Worm (Caenorhabditis elegans) whole organism, mixed stage, embryonic: ENCODE data around the gene ceh-1.

Experiments
- M03D4.4 ChIP-seq: sonication (generic microtip); optimal IDR thresholded peaks from 2 replicates; lab custom pipeline; 2017; ENCODE audit warnings: mild to moderate bottlenecking, missing genetic modification characterization, missing compliant biosample characterization
- bed-3 ChIP-seq: fragments of 200-800 bp; sonication (Bioruptor generic); optimal IDR thresholded peaks from 3 replicates; lab custom pipeline; 2018; ENCODE audit warnings: mild to moderate bottlenecking, missing genetic modification characterization, moderate library complexity, missing compliant biosample characterization
- blmp-1 ChIP-seq: fragments of 150-350 bp; optimal IDR thresholded peaks from 2 replicates; lab custom pipeline; 2014; ENCODE audit warnings: missing biosample characterization, missing genetic modification characterization
- ceh-39 ChIP-seq: fragments of 150-350 bp; optimal IDR thresholded peaks from 2 replicates; lab custom pipeline; 2014; ENCODE audit warnings: missing biosample characterization, missing genetic modification characterization
- ceh-43 ChIP-seq: fragments of 200-800 bp; sonication (Bioruptor generic); optimal IDR thresholded peaks from 2 replicates; lab custom pipeline; 2018; ENCODE audit warnings: mild to moderate bottlenecking, missing genetic modification characterization, moderate library complexity, missing compliant biosample characterization
- ceh-83 ChIP-seq: fragments of 200-800 bp; sonication (Bioruptor generic); optimal IDR thresholded peaks from 2 replicates; lab custom pipeline; 2018; ENCODE audit warnings: mild to moderate bottlenecking, missing genetic modification characterization, missing compliant biosample characterization
- ces-1 ChIP-seq: fragments of 150-350 bp; optimal IDR thresholded peaks from 2 replicates; lab custom pipeline; 2014; ENCODE audit warnings: missing biosample characterization, missing genetic modification reagents, missing genetic modification characterization
- cnd-1 ChIP-seq: fragments of 200-800 bp; sonication (Bioruptor generic); optimal IDR thresholded peaks from 2 replicates; lab custom pipeline; 2018; ENCODE audit warnings: mild to moderate bottlenecking, missing genetic modification characterization, missing compliant biosample characterization
- drap-1 ChIP-seq: fragments of 200-800 bp; sonication (Bioruptor generic); optimal IDR thresholded peaks from 3 replicates; lab custom pipeline; 2018; ENCODE audit warnings: mild to moderate bottlenecking, missing genetic modification characterization, missing compliant biosample characterization
- elt-1 ChIP-seq: sonication (generic microtip); optimal IDR thresholded peaks from 2 replicates; lab custom pipeline; 2017; ENCODE audit warnings: missing genetic modification characterization, mild to moderate bottlenecking, missing compliant biosample characterization, antibody characterized with exemption, moderate library complexity, borderline replicate concordance; ENCODE audit not compliant: insufficient read depth
- elt-3 ChIP-seq: fragments of 150-350 bp; optimal IDR thresholded peaks from 2 replicates; lab custom pipeline; 2014; ENCODE audit warnings: missing biosample characterization, missing genetic modification characterization
- flh-1 ChIP-seq: fragments of 200-800 bp; sonication (Bioruptor generic); optimal IDR thresholded peaks from 2 replicates; lab custom pipeline; 2018; ENCODE audit warnings: mild to moderate bottlenecking, missing genetic modification characterization, moderate library complexity, missing compliant biosample characterization
- ham-2 ChIP-seq: fragments of 200-800 bp; sonication (Bioruptor generic); optimal IDR thresholded peaks from 2 replicates; lab custom pipeline; 2018; ENCODE audit warnings: mild to moderate bottlenecking, missing genetic modification characterization, missing compliant biosample characterization
- hlh-1 ChIP-seq: fragments of 150-350 bp; optimal IDR thresholded peaks from 2 replicates; lab custom pipeline; 2014; ENCODE audit warnings: missing biosample characterization, missing genetic modification reagents, missing genetic modification characterization
- lin-13 ChIP-seq: fragments of 150-350 bp; optimal IDR thresholded peaks from 2 replicates; lab custom pipeline; 2014; ENCODE audit warnings: missing biosample characterization, missing genetic modification characterization
- lin-32 ChIP-seq: fragments of 200-800 bp; sonication (Bioruptor generic); optimal IDR thresholded peaks from 2 replicates; lab custom pipeline; 2018; ENCODE audit warnings: mild to moderate bottlenecking, missing genetic modification characterization, missing compliant biosample characterization
- lsy-2 ChIP-seq: fragments of 150-350 bp; optimal IDR thresholded peaks from 2 replicates; lab custom pipeline; 2014; ENCODE audit warnings: missing biosample characterization, missing genetic modification characterization
- mab-5 ChIP-seq: fragments of 150-350 bp; optimal IDR thresholded peaks from 2 replicates; lab custom pipeline; 2014; ENCODE audit warnings: missing biosample characterization, missing genetic modification characterization
- mep-1 ChIP-seq: fragments of 150-350 bp; optimal IDR thresholded peaks from 2 replicates; lab custom pipeline; 2017; ENCODE audit warnings: missing biosample characterization, missing genetic modification reagents, missing genetic modification characterization, inconsistent platforms
- mls-2 ChIP-seq: sonication (generic microtip); optimal IDR thresholded peaks from 2 replicates; lab custom pipeline; 2016; ENCODE audit warnings: mild to moderate bottlenecking, missing genetic modification characterization, moderate library complexity, missing compliant biosample characterization
- nhr-12 ChIP-seq: fragments of 150-350 bp; optimal IDR thresholded peaks from 2 replicates; lab custom pipeline; 2014; ENCODE audit warnings: missing biosample characterization, missing genetic modification characterization
- nhr-2 ChIP-seq: fragments of 150-350 bp; optimal IDR thresholded peaks from 2 replicates; lab custom pipeline; 2014; ENCODE audit warnings: missing biosample characterization, missing genetic modification characterization
- nhr-237 ChIP-seq: fragments of 150-350 bp; optimal IDR thresholded peaks from 2 replicates; lab custom pipeline; 2014; ENCODE audit warnings: missing biosample characterization, missing genetic modification characterization
- nhr-28 ChIP-seq: fragments of 150-350 bp; optimal IDR thresholded peaks from 2 replicates; lab custom pipeline; 2014; ENCODE audit warnings: missing biosample characterization, missing genetic modification characterization
- nhr-76 ChIP-seq: sonication (generic microtip); optimal IDR thresholded peaks from 2 replicates; lab custom pipeline; 2017; ENCODE audit warnings: missing biosample characterization, missing genetic modification characterization
- pha-4 ChIP-seq: fragments of 150-350 bp; optimal IDR thresholded peaks from 2 replicates; lab custom pipeline; 2018; ENCODE audit warnings: missing biosample characterization, missing genetic modification reagents, missing genetic modification characterization
- sem-2 ChIP-seq: fragments of 200-800 bp; sonication (Bioruptor generic); optimal IDR thresholded peaks from 2 replicates; lab custom pipeline; 2018; ENCODE audit warnings: mild to moderate bottlenecking, missing genetic modification characterization, missing compliant biosample characterization
- snpc-4 ChIP-seq: fragments of 150-350 bp; optimal IDR thresholded peaks from 2 replicates; lab custom pipeline; 2014; ENCODE audit warnings: missing biosample characterization, missing genetic modification characterization
- sptf-1 ChIP-seq: sonication (generic microtip); optimal IDR thresholded peaks from 2 replicates; lab custom pipeline; 2017; ENCODE audit warnings: mild to moderate bottlenecking, missing genetic modification characterization, moderate library complexity, missing compliant biosample characterization
- tbx-8 ChIP-seq: fragments of 200-800 bp; sonication (Bioruptor generic); optimal IDR thresholded peaks from 2 replicates; lab custom pipeline; 2018; ENCODE audit warnings: mild to moderate bottlenecking, missing genetic modification characterization, moderate library complexity, missing compliant biosample characterization
- unc-120 ChIP-seq: sonication (generic microtip); optimal IDR thresholded peaks from 2 replicates; lab custom pipeline; 2017; ENCODE audit warnings: missing genetic modification characterization, missing compliant biosample characterization; ENCODE audit not compliant: poor library complexity, severe bottlenecking
- unc-39 ChIP-seq: fragments of 150-350 bp; optimal IDR thresholded peaks from 2 replicates; lab custom pipeline; 2014; ENCODE audit warnings: missing biosample characterization, missing genetic modification characterization
- unc-62 ChIP-seq: fragments of 150-350 bp; optimal IDR thresholded peaks from 2 replicates; lab custom pipeline; 2014; ENCODE audit warnings: missing biosample characterization, missing genetic modification reagents, missing genetic modification characterization
- zip-8 ChIP-seq: fragments of 150-350 bp; optimal IDR thresholded peaks from 2 replicates; lab custom pipeline; 2014; ENCODE audit warnings: missing biosample characterization, missing genetic modification characterization
- ztf-11 ChIP-seq: fragments of 150-350 bp; optimal IDR thresholded peaks from 2 replicates; lab custom pipeline; 2014; ENCODE audit warnings: missing biosample characterization, missing genetic modification characterization

ceh-1 gene

ce11 chrX:4662964-4663684 lies 9.2 kb upstream of the ceh-1 start:
- no peak for TF ChIP-seq ham-2 (GFP tag; lab: Kevin White, UChicago)
- no peak for TF ChIP-seq blmp-1
- no peak for TF ChIP-seq unc-120 (tag; lab: Kevin White, UChicago)
- TF ChIP-seq nhr-237 = no peak
- TF ChIP-seq elt-3 (tag; lab: Kevin White, UChicago) = peak; percentile 14
- TF ChIP-seq sptf-1 (tag; lab: Kevin White, UChicago) = no peak
- TF ChIP-seq nhr-28 (tag; lab: Kevin White, UChicago) = no peak
- no peak for TF ChIP-seq hlh-1 (tag; lab: Kevin White, UChicago)

ce11 chrX:4662293-4662825 lies 8.4 kb upstream of the ceh-1 start:
- TF ChIP-seq unc-39 (no peak), elt-3 (tag; lab: Kevin White, UChicago) (peak; percentile 67), unc-120 (tag; lab: Kevin White, UChicago) (peak; percentile 51), lin-32 (no peak), ceh-83 (GFP tag; lab: Kevin White, UChicago) (no peak), snpc-4 (no peak), M03D4.4 (tag; lab: Kevin White, UChicago) (no peak), mab-5 (tag; lab: Kevin White, UChicago) (no peak), flh-1 (GFP tag; lab: Kevin White, UChicago) (no peak), nhr-76 (tag; lab: Kevin White, UChicago) (no peak), lsy-2 (no peak), hlh-1 (tag; lab: Kevin White, UChicago) (no peak), bed-3 (GFP tag; lab: Kevin White, UChicago) (no peak), ces-1 (no peak), cnd-1 (no peak), sem-2 (GFP tag; lab: Kevin White, UChicago) (no peak), ceh-39 (no peak), nhr-2 (tag; lab: Kevin White, UChicago) (no peak), drap-1 (GFP tag; lab: Kevin White, UChicago) (no peak), nhr-12 (tag; lab: Kevin White, UChicago) (no peak), mls-2 (tag; lab: Kevin White, UChicago) (no peak), elt-1 (tag; lab: Kevin White, UChicago) (no peak), zip-8 (tag; lab: Kevin White, UChicago) (no peak), nhr-237 (peak; percentile 36), tbx-8 (GFP tag; lab: Kevin White, UChicago) (no peak), nhr-28 (tag; lab: Kevin White, UChicago) (no peak), pha-4 (tag; lab: Kevin White, UChicago) (peak; percentile 62), ztf-11 (tag; lab: Kevin White, UChicago) (no peak), mep-1 (tag; lab: Kevin White, UChicago) (peak; percentile 21), ham-2 (GFP tag; lab: Kevin White, UChicago) (peak; percentile 46), unc-62 (GFP tag; lab: Kevin White, UChicago) (peak; percentile 12), sptf-1 (tag; lab: Kevin White, UChicago) (no peak), ceh-43 (GFP tag; lab: Kevin White, UChicago) (no peak), blmp-1 (peak; percentile 64), lin-13 (tag; lab: Kevin White, UChicago) (no peak)

ce11 chrX:4660268-4660880 lies 6.4 kb upstream of the ceh-1 start, which contains the start of gene nhr-45:
TSS of gene nhr-45 (minus strand) at chrX:4660318.
- TF ChIP-seq M03D4.4 (tag; lab: Kevin White, UChicago) (no peak), unc-39 (no peak), ces-1 (no peak), ceh-83 (GFP tag; lab: Kevin White, UChicago) (no peak)
